Fruit fly (Drosophila melanogaster): Measurements from ENCODE around the gene CG14989.

CG14989 gene

dm6 chr3L:4092705-4093257 lies 5.4 kb downstream of the CG14989 start, which contains the start of gene CG14990 (continued):
- TF ChIP-seq Hr78 (GFP tag; optimal IDR thresholded peaks at IDR 0.05) (peak in 1 of 2 experiments; percentile 40), her (GFP tag; optimal IDR thresholded peaks at IDR 0.05) (no peak), chinmo (GFP tag; IDR thresholded peaks at IDR 0.05; ENCODE audit: partially characterized antibody) (peak; percentile 74; the same call in 1 of the 4 replicates), CG1603 (tag; optimal IDR thresholded peaks at IDR 0.05) (peak; percentile 45), HmgD (GFP tag; optimal IDR thresholded peaks at IDR 0.05) (peak; percentile 2), CG17802 (tag; optimal IDR thresholded peaks at IDR 0.05) (no peak), mirr (GFP tag; optimal IDR thresholded peaks at IDR 0.05) (no peak), lola (GFP tag; optimal IDR thresholded peaks at IDR 0.05) (peak in 1 of 3 experiments; percentile 5), jing (GFP tag; optimal IDR thresholded peaks at IDR 0.05) (no peak), CG17829 (tag; optimal IDR thresholded peaks at IDR 0.05) (peak; percentile 10), CG7839 (tag; optimal IDR thresholded peaks at IDR 0.05) (peak; percentile 19), sd (tag; optimal IDR thresholded peaks at IDR 0.05) (peak; percentile 65), Jarid2 (GFP tag; optimal IDR thresholded peaks at IDR 0.05) (peak; percentile 40), sob (GFP tag; IDR thresholded peaks at IDR 0.05) (peak; percentile 66; the same call in 1 of the 2 replicates), Ets97D (GFP tag; optimal IDR thresholded peaks at IDR 0.05) (peak; percentile 38), Sox100B (GFP tag; optimal IDR thresholded peaks at IDR 0.05) (no peak), CG12744 (GFP tag; optimal IDR thresholded peaks at IDR 0.05) (no peak), Eip74EF (GFP tag; optimal IDR thresholded peaks at IDR 0.05) (peak in 1 of 2 experiments; percentile 96), Lhr (GFP tag; optimal IDR thresholded peaks at IDR 0.05) (peak; percentile 26), Xrp1 (GFP tag; IDR thresholded peaks at IDR 0.05) (no peak), vvl (GFP tag; IDR thresholded peaks at IDR 0.05) (peak; percentile 66; the same call in 1 of the 2 replicates), HmgZ (tag; optimal IDR thresholded peaks at IDR 0.05) (peak; percentile 43), CG13287 (GFP tag; IDR thresholded peaks at IDR 0.05; ENCODE audit: partially characterized antibody) (peak; percentile 39; the same call in 1 of the 2 replicates), CG9437 (GFP tag; optimal IDR thresholded peaks at IDR 0.05) (peak; percentile 100), Rfx (GFP tag; IDR thresholded peaks at IDR 0.05) (0 out of 2 replicates have a peak, but pooled peaks have one; percentile 50), Opbp (GFP tag; IDR thresholded peaks at IDR 0.05; ENCODE audit: partially characterized antibody) (peak; percentile 56; the same call in 2 of the 3 replicates), HLH4C (GFP tag; IDR thresholded peaks at IDR 0.05; ENCODE audit: partially characterized antibody) (0 out of 3 replicates have a peak, but pooled peaks have one; percentile 19), CoRest (tag; optimal IDR thresholded peaks at IDR 0.05) (peak; percentile 38), CG16779 (GFP tag; IDR thresholded peaks at IDR 0.05) (no peak), CG33557 (GFP tag; optimal IDR thresholded peaks at IDR 0.05) (no peak), Bdp1 (GFP tag; optimal IDR thresholded peaks at IDR 0.05) (no peak), dm (GFP tag; optimal IDR thresholded peaks at IDR 0.05) (no peak), grn (GFP tag; optimal IDR thresholded peaks at IDR 0.05) (peak; percentile 28), CG7357 (GFP tag; IDR thresholded peaks at IDR 0.05) (no peak), Atf-2 (GFP tag; optimal IDR thresholded peaks at IDR 0.05) (no peak), CG12391 (tag; optimal IDR thresholded peaks at IDR 0.05) (peak; percentile 10), CG34224 (GFP tag; IDR thresholded peaks at IDR 0.05; ENCODE audit: partially characterized antibody) (no peak), CG12659 (GFP tag; optimal IDR thresholded peaks at IDR 0.05) (peak; percentile 25), Stat92E (GFP tag; optimal IDR thresholded peaks at IDR 0.05) (peak in 1 of 3 experiments; percentile 53), Bgb (GFP tag; IDR thresholded peaks at IDR 0.05; ENCODE audit: partially characterized antibody) (peak; percentile 69), CG17912 (GFP tag; optimal IDR thresholded peaks at IDR 0.05) (peak; percentile 4), BtbVII (GFP tag; optimal IDR thresholded peaks at IDR 0.05) (no peak), sens (GFP tag) (peak; percentile 75)

Measured in whole organism, embryonic.